Fruit fly (Drosophila melanogaster): ENCODE data around the gene CG32212.
"Not testable (repeated sequence)": the region's sequence is repeated elsewhere in the genome, so short reads cannot be mapped to it uniquely, and the experiment has no call there.

CG32212 gene

DNA sequence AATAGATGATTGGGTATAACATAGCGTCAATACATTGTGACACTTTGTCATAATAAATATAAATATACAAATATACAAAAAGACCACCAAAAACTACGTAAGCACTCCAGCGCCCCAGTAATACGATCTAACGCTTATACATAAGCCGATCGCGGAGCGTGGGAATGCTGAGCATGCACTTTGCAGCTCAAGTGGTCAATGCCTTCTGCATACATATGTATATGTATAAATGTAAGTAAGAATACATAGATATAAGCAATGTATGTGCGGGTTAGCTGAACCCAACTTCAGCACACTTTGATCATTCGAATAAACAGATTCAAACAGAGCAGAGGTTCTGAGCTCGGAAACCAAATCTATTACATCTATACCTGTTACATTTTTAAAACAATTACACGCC, at the start of gene CG32212:
Gene CG32212 (plus strand): TSS at position 301 of the 400 bp plus-strand sequence.
- not testable (repeated sequence) for TF ChIP-seq CG8478 (optimal IDR thresholded peaks at IDR 0.05); EcR (GFP tag; optimal IDR thresholded peaks at IDR 0.05); usp (GFP tag; optimal IDR thresholded peaks at IDR 0.05)

DNA sequence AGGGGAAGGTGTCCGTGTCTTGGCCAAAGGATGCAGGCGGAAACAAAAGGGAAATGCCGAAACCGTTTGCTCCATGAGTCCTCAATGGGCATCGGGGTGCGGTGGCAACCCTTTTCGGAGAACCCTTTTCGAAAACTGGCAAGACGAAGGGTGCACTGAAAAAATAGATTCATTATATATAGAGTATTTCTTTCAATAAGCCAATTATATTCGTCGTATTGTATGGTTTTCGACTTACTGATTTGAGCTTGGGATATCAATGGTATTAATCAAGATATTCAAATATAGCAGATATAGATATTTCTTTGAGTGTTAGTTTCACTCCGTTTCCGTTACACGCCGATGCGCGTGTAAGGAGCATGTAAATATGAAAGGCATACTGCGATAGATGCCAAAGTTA, 45.1 kb upstream of the CG32212 start:
- TF ChIP-seq EcR (GFP tag; optimal IDR thresholded peaks at IDR 0.05) (no peak), usp (GFP tag; optimal IDR thresholded peaks at IDR 0.05) (no peak), Dll (optimal IDR thresholded peaks at IDR 0.05) (no peak), psq (optimal IDR thresholded peaks at IDR 0.05) (no peak), CG8478 (optimal IDR thresholded peaks at IDR 0.05) (no peak), pan (optimal IDR thresholded peaks at IDR 0.05) (no peak)

DNA sequence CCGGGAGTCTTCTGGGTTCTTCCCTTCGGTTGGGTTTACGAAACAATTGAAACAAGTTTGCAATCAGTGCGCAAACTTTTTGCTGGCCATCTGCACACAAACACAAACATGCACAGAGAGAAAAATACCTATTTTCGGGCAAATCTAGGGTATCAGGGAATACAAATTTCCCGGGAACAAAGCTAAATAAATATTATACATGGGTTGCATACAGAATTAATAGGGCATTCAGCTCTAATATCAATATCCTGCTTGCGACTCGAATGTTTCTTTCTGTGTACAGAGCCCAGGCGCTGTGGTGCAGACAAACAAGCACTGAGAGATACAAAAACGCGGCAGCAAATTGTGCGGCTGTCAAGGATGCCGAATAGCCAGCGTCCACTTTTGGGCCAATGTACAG, 43.3 kb upstream of the CG32212 start:
- TF ChIP-seq Dll (optimal IDR thresholded peaks at IDR 0.05) = no peak
- TF ChIP-seq usp (GFP tag; optimal IDR thresholded peaks at IDR 0.05) = no peak
- no peak for TF ChIP-seq EcR (GFP tag; optimal IDR thresholded peaks at IDR 0.05)
- TF ChIP-seq psq (optimal IDR thresholded peaks at IDR 0.05) = no peak
- TF ChIP-seq pan (optimal IDR thresholded peaks at IDR 0.05) = no peak
- no peak for TF ChIP-seq CG8478 (optimal IDR thresholded peaks at IDR 0.05)

DNA sequence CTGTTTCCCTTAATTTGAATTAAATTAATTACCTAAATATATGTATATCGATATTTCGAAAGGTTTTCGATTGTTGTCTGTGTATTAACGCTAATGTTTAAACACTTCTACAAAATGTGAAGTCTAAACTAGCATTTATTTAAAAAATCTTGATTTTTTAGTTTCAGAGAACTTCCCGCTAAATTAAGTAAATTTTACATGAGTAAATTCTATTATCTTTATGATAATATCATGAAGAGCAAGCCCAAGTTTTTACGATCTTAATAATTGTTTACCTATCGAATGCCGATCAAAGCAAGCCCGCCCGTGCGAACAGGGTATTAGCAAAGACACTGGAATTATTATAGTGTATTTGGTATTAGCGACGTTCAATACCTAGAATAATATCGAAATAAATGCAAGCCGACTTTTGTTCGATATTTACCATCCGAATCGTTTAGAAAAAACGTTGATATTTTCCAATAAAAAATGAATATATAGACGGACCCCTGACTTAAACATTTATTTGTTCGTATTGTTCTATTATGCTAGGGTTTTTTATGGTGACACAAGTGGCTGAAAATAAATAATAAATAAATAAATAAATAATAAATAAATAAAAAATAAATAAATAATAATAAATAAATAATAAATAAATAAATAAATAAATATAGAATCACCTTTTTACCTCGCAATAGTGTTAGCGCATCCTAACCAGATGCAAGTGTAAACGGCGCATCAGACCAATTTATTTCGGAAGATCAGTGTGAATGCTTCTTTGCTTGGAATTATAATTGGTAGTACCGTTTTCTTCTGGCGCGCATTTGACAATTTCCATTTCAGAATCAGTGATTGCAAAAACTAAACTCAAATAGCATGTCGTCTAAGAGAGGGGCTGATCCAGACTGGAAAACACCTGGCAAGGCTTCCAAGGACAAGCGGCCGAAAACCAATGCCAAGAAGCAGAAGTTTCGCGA, 40.7 kb upstream of the CG32212 start, which contains the start of the genes CG33062 and Chd3:
Gene CG33062 (minus strand): TSS at position 51 of the 956 bp plus-strand sequence.
Gene Chd3 (plus strand): TSS at position 780 of the 956 bp plus-strand sequence.
- TF ChIP-seq Dll (optimal IDR thresholded peaks at IDR 0.05) = no peak

DNA sequence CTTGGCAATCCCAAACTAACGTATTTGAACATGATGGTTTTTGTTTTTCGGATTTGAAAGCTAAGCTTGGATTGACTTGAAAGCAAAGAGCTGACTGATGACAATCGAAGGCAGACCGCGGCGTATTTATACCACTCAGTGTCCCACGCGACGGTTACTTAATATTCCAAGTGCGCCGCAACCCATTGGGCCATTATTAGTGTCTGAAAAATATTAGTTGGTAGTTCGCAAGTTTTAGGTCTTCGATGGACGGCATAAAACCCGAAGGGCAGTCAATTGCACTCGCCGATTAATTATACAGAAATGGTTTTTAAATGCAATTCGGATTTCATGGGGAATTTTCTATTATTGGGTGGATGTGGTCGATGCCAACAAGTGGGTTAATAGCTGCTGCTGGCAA, 22.7 kb upstream of the CG32212 start, which contains the start of gene CG14095:
Gene CG14095 (minus strand): TSS at position 101 of the 400 bp plus-strand sequence.
- TF ChIP-seq usp (GFP tag; optimal IDR thresholded peaks at IDR 0.05) (no peak), EcR (GFP tag; optimal IDR thresholded peaks at IDR 0.05) (no peak), Dll (optimal IDR thresholded peaks at IDR 0.05) (no peak), psq (optimal IDR thresholded peaks at IDR 0.05) (no peak), pan (optimal IDR thresholded peaks at IDR 0.05) (no peak), CG8478 (optimal IDR thresholded peaks at IDR 0.05) (no peak)

DNA sequence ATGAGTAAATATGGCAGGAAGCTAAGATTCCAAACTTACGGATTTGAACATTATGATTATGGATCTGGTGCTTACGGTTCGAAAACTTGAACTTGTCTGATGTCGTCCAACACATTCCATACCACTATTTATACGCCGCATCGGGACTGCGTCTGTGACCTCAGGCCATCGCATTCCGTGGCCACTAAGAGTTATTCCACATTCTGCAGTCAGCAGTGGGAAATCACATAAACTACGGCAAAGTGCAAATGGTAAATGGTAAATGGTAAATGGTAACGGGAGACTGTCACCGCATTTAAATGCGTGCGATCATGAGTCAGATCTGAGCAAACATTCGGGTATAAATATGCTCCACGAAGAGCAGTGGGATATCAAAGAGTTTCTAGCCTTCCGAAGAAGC, 20.4 kb upstream of the CG32212 start, which contains the start of the genes CG14096 and CG32214:
Gene CG14096 (minus strand): TSS at position 101 of the 400 bp plus-strand sequence.
Gene CG32214 (plus strand): TSS at position 368 of the 400 bp plus-strand sequence.
- TF ChIP-seq Dll (optimal IDR thresholded peaks at IDR 0.05); CG8478 (optimal IDR thresholded peaks at IDR 0.05); EcR (GFP tag; optimal IDR thresholded peaks at IDR 0.05): not testable (repeated sequence)

DNA sequence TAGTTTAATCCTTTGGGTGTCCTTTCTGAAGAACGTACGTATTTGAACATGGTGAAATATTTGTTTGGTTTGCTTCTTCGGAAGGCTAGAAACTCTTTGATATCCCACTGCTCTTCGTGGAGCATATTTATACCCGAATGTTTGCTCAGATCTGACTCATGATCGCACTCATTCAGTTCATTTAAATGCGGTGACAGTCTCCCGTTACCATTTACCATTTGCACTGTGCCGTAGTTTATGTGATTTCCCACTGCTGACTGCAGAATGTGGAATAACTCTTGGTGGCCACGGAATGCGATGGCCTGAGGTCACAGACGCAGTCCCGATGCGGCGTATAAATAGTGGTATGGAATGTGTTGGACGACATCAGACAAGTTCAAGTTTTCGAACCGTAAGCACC, 15.2 kb upstream of the CG32212 start, which contains the start of the genes 825-Oak and CG12519:
Gene 825-Oak (minus strand): TSS at position 101 of the 400 bp plus-strand sequence.
Gene CG12519 (plus strand): TSS at position 364 of the 400 bp plus-strand sequence.
- not testable (repeated sequence) for TF ChIP-seq pan (optimal IDR thresholded peaks at IDR 0.05); usp (GFP tag; optimal IDR thresholded peaks at IDR 0.05); EcR (GFP tag; optimal IDR thresholded peaks at IDR 0.05)

DNA sequence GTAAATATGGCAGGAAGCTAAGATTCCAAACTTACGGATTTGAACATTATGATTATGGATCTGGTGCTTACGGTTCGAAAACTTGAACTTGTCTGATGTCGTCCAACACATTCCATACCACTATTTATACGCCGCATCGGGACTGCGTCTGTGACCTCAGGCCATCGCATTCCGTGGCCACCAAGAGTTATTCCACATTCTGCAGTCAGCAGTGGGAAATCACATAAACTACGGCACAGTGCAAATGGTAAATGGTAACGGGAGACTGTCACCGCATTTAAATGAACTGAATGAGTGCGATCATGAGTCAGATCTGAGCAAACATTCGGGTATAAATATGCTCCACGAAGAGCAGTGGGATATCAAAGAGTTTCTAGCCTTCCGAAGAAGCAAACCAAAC, 11.9 kb upstream of the CG32212 start, which contains the start of the genes CG18294 and CG32213:
Gene CG18294 (minus strand): TSS at position 101 of the 400 bp plus-strand sequence.
Gene CG32213 (plus strand): TSS at position 362 of the 400 bp plus-strand sequence.
- TF ChIP-seq CG8478 (optimal IDR thresholded peaks at IDR 0.05); usp (GFP tag; optimal IDR thresholded peaks at IDR 0.05); EcR (GFP tag; optimal IDR thresholded peaks at IDR 0.05): not testable (repeated sequence)

DNA sequence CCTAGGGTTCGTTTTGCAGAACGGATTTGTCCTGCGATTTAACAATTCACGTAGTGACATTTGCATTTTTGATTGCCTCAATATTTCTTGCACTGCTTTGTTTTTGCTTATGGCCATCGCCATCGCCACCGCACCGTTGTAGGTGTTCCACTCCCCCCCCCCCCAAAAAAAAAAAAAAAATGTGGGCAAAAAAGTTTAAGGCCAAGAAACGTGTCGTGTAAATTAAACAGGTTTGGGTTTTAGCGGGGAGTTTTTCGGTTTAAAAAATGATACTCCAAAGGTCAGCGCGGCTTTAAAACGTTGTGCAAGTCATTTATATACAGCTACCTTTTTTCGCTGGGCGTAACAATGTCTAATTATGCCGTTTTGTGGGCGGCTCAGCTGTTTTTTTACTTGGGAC, 6.2 kb upstream of the CG32212 start:
- TF ChIP-seq pan (optimal IDR thresholded peaks at IDR 0.05) (no peak), CG8478 (optimal IDR thresholded peaks at IDR 0.05) (no peak), Dll (optimal IDR thresholded peaks at IDR 0.05) (no peak), usp (GFP tag; optimal IDR thresholded peaks at IDR 0.05) (no peak), psq (optimal IDR thresholded peaks at IDR 0.05) (no peak), EcR (GFP tag; optimal IDR thresholded peaks at IDR 0.05) (no peak)

DNA sequence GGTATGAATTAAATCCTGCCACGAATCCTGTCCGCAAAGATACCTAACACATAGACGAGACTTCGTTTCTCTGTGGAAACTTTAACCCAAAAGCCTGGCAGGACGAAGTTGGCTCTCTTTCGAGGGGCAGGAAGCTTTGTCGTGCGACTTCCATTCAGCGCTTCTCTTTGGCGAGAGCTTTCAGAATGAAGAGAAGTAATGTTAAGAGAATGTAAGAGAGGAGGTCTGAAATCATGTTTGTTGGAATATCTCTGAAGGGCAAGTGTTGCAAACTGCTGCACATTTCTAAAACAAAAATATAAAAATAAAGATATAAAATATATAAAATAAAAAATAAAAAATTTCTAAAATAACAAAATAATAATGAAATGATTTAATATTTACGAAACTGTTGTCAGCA, 5.3 kb upstream of the CG32212 start:
- TF ChIP-seq pan (optimal IDR thresholded peaks at IDR 0.05) (no peak), psq (optimal IDR thresholded peaks at IDR 0.05) (no peak), CG8478 (optimal IDR thresholded peaks at IDR 0.05) (no peak), Dll (optimal IDR thresholded peaks at IDR 0.05) (no peak), EcR (GFP tag; optimal IDR thresholded peaks at IDR 0.05) (no peak), usp (GFP tag; optimal IDR thresholded peaks at IDR 0.05) (no peak)

DNA sequence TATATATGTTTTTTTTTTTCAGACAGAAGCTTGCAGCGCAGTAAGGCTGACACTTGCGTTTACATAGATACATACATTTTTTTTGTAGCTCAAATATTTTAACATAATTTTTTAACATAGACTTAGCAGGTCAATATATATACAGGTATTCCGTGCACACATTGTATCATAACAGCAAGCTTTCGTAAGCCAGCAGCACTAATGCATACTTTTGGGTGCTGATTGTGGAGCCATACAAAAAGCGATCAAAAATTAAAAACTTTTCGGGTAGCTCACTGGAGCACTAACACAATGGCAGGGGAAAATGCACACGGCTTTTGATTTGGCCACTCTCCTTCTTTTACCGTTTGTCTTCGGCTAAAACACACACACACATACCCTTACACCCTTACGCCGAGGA, 4.4 kb upstream of the CG32212 start:
- TF ChIP-seq psq (optimal IDR thresholded peaks at IDR 0.05) (no peak), EcR (GFP tag; optimal IDR thresholded peaks at IDR 0.05) (no peak), CG8478 (optimal IDR thresholded peaks at IDR 0.05) (no peak), Dll (optimal IDR thresholded peaks at IDR 0.05) (no peak), usp (GFP tag; optimal IDR thresholded peaks at IDR 0.05) (no peak), pan (optimal IDR thresholded peaks at IDR 0.05) (no peak)

DNA sequence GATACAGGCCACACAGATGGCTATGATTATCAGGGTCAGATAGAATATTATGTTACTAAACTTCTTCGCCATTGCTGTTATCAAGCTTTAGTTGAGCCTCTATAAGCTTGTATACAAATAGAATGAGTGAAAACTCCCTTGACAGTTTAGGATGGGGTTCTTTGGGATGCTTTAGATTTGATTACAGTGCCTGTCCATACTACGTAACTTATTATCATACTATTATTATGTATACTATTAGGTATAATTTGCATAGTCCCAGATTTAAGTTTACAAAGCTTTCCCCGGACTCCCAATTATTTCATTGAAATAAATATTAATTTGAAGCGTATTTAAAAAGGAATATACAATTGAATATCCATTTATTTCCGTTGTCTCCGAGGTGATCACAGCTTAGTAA, 962 bp upstream of the CG32212 start, which contains the start of gene brv1:
Gene brv1 (minus strand): TSS at position 101 of the 400 bp plus-strand sequence.
- TF ChIP-seq Dll (optimal IDR thresholded peaks at IDR 0.05) = no peak
- TF ChIP-seq pan (optimal IDR thresholded peaks at IDR 0.05) = no peak
- TF ChIP-seq CG8478 (optimal IDR thresholded peaks at IDR 0.05) = no peak
- TF ChIP-seq EcR (GFP tag; optimal IDR thresholded peaks at IDR 0.05) = no peak
- no peak for TF ChIP-seq usp (GFP tag; optimal IDR thresholded peaks at IDR 0.05)
- TF ChIP-seq psq (optimal IDR thresholded peaks at IDR 0.05) = no peak
